Fruit fly (Drosophila melanogaster): ENCODE measurements around the gene CG13984.

CG13984 gene

DNA sequence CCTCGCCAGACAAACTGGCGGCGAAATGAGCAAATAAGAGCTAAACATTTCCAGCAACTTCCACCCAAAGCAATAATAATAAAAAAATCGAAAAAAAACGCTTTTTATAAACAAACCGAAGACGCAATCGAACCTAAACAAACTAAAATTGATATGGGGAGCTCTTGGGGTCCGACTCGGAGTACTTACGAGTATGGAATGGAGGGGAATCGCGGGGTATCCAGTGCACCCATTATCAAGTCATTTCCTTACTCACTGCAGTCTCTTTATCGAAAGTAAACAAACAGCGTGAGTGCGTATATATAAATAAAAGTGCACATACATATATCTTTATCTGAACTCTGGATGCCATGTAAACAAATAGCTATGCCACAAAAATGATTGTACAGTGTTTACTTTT is 17.0 kb upstream of the CG13984 start (continued):
- TF ChIP-seq Sox15 (GFP tag; optimal IDR thresholded peaks at IDR 0.05): no peak
- TF ChIP-seq eg (GFP tag; IDR thresholded peaks at IDR 0.05): no peak
- TF ChIP-seq Smox (GFP tag; optimal IDR thresholded peaks at IDR 0.05): no peak

DNA sequence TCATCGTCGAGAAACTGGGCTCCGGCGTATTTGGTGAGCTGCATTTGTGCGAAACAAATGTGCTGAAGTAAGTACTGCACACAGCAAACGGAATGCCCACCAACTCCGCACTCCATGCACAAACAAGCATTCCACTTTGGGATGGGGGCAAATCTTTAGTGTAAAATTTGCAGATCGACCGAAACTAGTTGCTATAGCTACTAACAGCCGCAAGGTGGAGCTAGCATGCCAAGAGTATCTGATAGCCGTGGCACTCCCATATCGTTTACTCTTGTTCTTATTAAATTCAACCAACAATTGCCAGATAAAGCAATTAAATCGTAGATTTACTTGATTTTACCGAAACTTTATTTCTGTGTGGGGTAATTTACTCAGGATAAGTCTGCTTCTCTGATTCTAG is 7.0 kb upstream of the CG13984 start:
- TF ChIP-seq dac (GFP tag; optimal IDR thresholded peaks at IDR 0.05) (no peak), CG9139 (GFP tag; optimal IDR thresholded peaks at IDR 0.05) (no peak), net (GFP tag; optimal IDR thresholded peaks at IDR 0.05) (no peak), Eip75B (GFP tag; optimal IDR thresholded peaks at IDR 0.05) (no peak), salr (GFP tag; optimal IDR thresholded peaks at IDR 0.05) (no peak), Met (GFP tag; optimal IDR thresholded peaks at IDR 0.05) (no peak), CG4318 (GFP tag; optimal IDR thresholded peaks at IDR 0.05) (no peak), CG34406 (GFP tag; optimal IDR thresholded peaks at IDR 0.05) (no peak), OdsH (GFP tag; optimal IDR thresholded peaks at IDR 0.05) (no peak), lz (GFP tag; optimal IDR thresholded peaks at IDR 0.05) (no peak), CG6854 (GFP tag; optimal IDR thresholded peaks at IDR 0.05) (no peak)

- TF ChIP-seq Eip75B (GFP tag; optimal IDR thresholded peaks at IDR 0.05) (peak; percentile 9), OdsH (GFP tag; optimal IDR thresholded peaks at IDR 0.05) (peak; percentile 55), Gug (GFP tag; IDR thresholded peaks at IDR 0.05) (peak; percentile 35; the same call in 1 of the 2 replicates), CG3032 (tag; optimal IDR thresholded peaks at IDR 0.05) (no peak), salr (GFP tag; optimal IDR thresholded peaks at IDR 0.05) (peak in 1 of 2 experiments; percentile 25), achi (GFP tag; optimal IDR thresholded peaks at IDR 0.05) (peak; percentile 45), Met (GFP tag; optimal IDR thresholded peaks at IDR 0.05) (peak; percentile 59), Hr39 (GFP tag; optimal IDR thresholded peaks at IDR 0.05) (peak; percentile 46), lz (GFP tag; optimal IDR thresholded peaks at IDR 0.05) (peak; percentile 18), Hr38 (GFP tag; optimal IDR thresholded peaks at IDR 0.05) (no peak), ss (GFP tag; optimal IDR thresholded peaks at IDR 0.05) (peak in 1 of 2 experiments; percentile 22), fkh (GFP tag; optimal IDR thresholded peaks at IDR 0.05) (no peak), CG34406 (GFP tag; optimal IDR thresholded peaks at IDR 0.05) (peak; percentile 39), CG11762 (GFP tag; optimal IDR thresholded peaks at IDR 0.05; ENCODE audit: insufficient read depth) (no peak), CG3919 (GFP tag; optimal IDR thresholded peaks at IDR 0.05) (peak; percentile 49), CG6276 (GFP tag; optimal IDR thresholded peaks at IDR 0.05) (no peak), pdm3 (GFP tag; optimal IDR thresholded peaks at IDR 0.05) (peak; percentile 46), Sox15 (GFP tag; optimal IDR thresholded peaks at IDR 0.05) (no peak), esn (GFP tag; optimal IDR thresholded peaks at IDR 0.05) (no peak), Ets21C (GFP tag; optimal IDR thresholded peaks at IDR 0.05) (peak; percentile 29), CG6808 (GFP tag; optimal IDR thresholded peaks at IDR 0.05) (no peak), CG6792 (GFP tag; optimal IDR thresholded peaks at IDR 0.05) (peak; percentile 52), acj6 (GFP tag; optimal IDR thresholded peaks at IDR 0.05) (peak; percentile 33), CG4318 (GFP tag; optimal IDR thresholded peaks at IDR 0.05) (peak; percentile 29), Smox (GFP tag; optimal IDR thresholded peaks at IDR 0.05) (peak; percentile 47), CG1621 (tag; optimal IDR thresholded peaks at IDR 0.05) (no peak), CG8119 (GFP tag; IDR thresholded peaks at IDR 0.05) (peak; percentile 50; the same call in 2 of the 3 replicates), Hr4 (GFP tag; optimal IDR thresholded peaks at IDR 0.05) (peak; percentile 58), CG11902 (GFP tag; optimal IDR thresholded peaks at IDR 0.05) (peak; percentile 10), CG15336 (GFP tag; IDR thresholded peaks at IDR 0.05) (no peak), CG31627 (GFP tag; optimal IDR thresholded peaks at IDR 0.05) (peak; percentile 40), CG11294 (GFP tag; IDR thresholded peaks at IDR 0.05) (no peak), eg (GFP tag; IDR thresholded peaks at IDR 0.05) (peak; percentile 43; the same call in 1 of the 3 replicates), CG6854 (GFP tag; optimal IDR thresholded peaks at IDR 0.05) (no peak), CG10631 (GFP tag; optimal IDR thresholded peaks at IDR 0.05) (peak; percentile 25), Sox14 (GFP tag; optimal IDR thresholded peaks at IDR 0.05) (peak; percentile 44), dac (GFP tag; optimal IDR thresholded peaks at IDR 0.05) (no peak), CG8319 (GFP tag; optimal IDR thresholded peaks at IDR 0.05) (no peak), CG32006 (GFP tag; optimal IDR thresholded peaks at IDR 0.05) (peak; percentile 50), topi (GFP tag; optimal IDR thresholded peaks at IDR 0.05) (peak; percentile 30), CG8632 (GFP tag; optimal IDR thresholded peaks at IDR 0.05) (peak; percentile 16), fd59A (GFP tag; optimal IDR thresholded peaks at IDR 0.05) (no peak), cyc (GFP tag; optimal IDR thresholded peaks at IDR 0.05) (peak; percentile 38), Eip78C (GFP tag) (peak; percentile 74), net (GFP tag; optimal IDR thresholded peaks at IDR 0.05) (peak; percentile 24)
These were observed 1.7 kb upstream of the CG13984 start for dm6 chr2L:6306895-6307294.

All from whole organism, prepupa.